Worm (Caenorhabditis elegans) whole organism, midembryonic: ENCODE results near the gene Y54G2A.37.

Experiments used
- T22C8.4 ChIP-seq: fragments of 200-800 bp; sonication (Bioruptor generic); IDR thresholded peaks from 2 replicates; pipeline ENCODE4 v1.3.6; 2022; ENCODE audit warnings: missing genetic modification characterization, missing compliant biosample characterization
- cog-1 ChIP-seq: sonication (generic microtip); optimal IDR thresholded peaks from 2 replicates; lab custom pipeline; 2016; ENCODE audit warnings: missing genetic modification characterization, missing compliant biosample characterization
- flt-1 ChIP-seq: fragments of 200-800 bp; sonication (Bioruptor generic); IDR thresholded peaks from 2 replicates; pipeline ENCODE4 v1.3.6; 2022; ENCODE audit warnings: missing genetic modification characterization, missing compliant biosample characterization
- klf-2 ChIP-seq: fragments of 200-800 bp; sonication (Bioruptor generic); conservative IDR thresholded peaks from 2 replicates; pipeline ENCODE4 v1.3.6; 2022; ENCODE audit warnings: missing genetic modification reagents, missing genetic modification characterization, missing compliant biosample characterization
- ref-1 ChIP-seq: fragments of 200-800 bp; sonication (Bioruptor generic); conservative IDR thresholded peaks from 2 replicates; pipeline ENCODE4 v1.3.6; 2022; ENCODE audit warnings: missing genetic modification reagents, missing genetic modification characterization, missing compliant biosample characterization
- tab-1 ChIP-seq: fragments of 200-800 bp; sonication (Bioruptor generic); IDR thresholded peaks from 2 replicates; pipeline ENCODE4 v1.3.6; 2022; ENCODE audit warnings: missing genetic modification characterization, missing compliant biosample characterization
- ztf-23 ChIP-seq: fragments of 200-800 bp; sonication (Bioruptor generic); IDR thresholded peaks from 2 replicates; pipeline ENCODE4 v1.3.6; 2022; ENCODE audit warnings: missing genetic modification reagents, missing genetic modification characterization, missing compliant biosample characterization
- ztf-29 ChIP-seq: fragments of 200-800 bp; sonication (Bioruptor generic); IDR thresholded peaks from 2 replicates; pipeline ENCODE4 v1.3.6; 2022; ENCODE audit warnings: missing genetic modification reagents, missing genetic modification characterization, missing compliant biosample characterization

- no peak for TF ChIP-seq ref-1
- TF ChIP-seq flt-1: no peak
- no peak for TF ChIP-seq ztf-23
- TF ChIP-seq klf-2 (GFP tag; lab: Robert Waterston, UW): no peak
- no peak for TF ChIP-seq tab-1 (GFP tag; lab: Robert Waterston, UW)
- TF ChIP-seq ztf-29 (GFP tag; lab: Robert Waterston, UW): no peak
- no peak for TF ChIP-seq cog-1 (tag; lab: Kevin White, UChicago)
- no peak for TF ChIP-seq T22C8.4 (GFP tag; lab: Robert Waterston, UW)
These were observed 17.8 kb downstream of the Y54G2A.37 start, which contains the start of gene Y54G2A.7 for ce11 chrIV:2838308-2838707.
